Fruit fly (Drosophila melanogaster): Measurements from ENCODE around the gene CG5895.

Gene CG5895

DNA sequence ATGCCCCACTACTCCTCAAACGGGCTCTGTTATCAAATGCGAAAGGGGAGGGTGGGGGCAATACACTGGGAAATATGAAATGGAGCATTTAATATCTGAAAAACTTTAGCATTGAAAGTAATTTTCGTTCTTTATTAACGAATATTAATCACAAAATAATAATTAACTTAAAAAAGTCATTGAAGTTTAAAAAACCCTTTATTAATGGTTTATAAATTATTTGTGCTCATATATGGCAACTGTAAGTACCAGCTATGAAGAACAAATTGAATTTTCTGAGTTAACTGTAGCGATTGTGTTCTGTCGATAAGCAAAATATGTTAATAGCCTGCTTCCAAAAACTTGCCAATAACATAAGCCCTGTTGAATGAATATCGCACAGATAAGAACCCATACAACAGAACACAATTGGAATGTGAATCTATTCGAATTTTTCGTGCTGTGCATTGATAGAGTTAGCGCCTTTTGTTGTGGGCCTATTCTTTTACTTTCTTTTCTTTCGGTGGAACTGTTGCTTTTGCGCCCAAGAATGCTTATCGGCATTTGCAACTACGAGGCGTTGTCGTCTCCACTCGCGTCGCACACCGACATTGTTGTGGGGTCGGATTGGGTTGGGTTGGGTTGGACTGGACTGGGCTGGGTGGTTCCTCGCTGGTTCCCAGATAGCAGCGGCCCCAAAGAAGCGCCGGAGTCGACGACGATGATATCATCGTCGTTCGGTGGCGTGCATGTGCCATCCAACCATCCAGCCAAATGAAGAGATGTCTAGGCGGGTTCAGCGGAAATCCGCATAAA lies 25.7 kb downstream of the CG5895 start (continued):
- TF ChIP-seq jigr1 (GFP tag; IDR thresholded peaks at IDR 0.05) = no peak
- TF ChIP-seq CG14710 (tag; optimal IDR thresholded peaks at IDR 0.05) = peak; percentile 71
- no peak for TF ChIP-seq gfzf (GFP tag; optimal IDR thresholded peaks at IDR 0.05)
- TF ChIP-seq maf-S (GFP tag; optimal IDR thresholded peaks at IDR 0.05) = no peak
- no peak for TF ChIP-seq zen (tag; optimal IDR thresholded peaks at IDR 0.05)
- TF ChIP-seq CG4730 (GFP tag; IDR thresholded peaks at IDR 0.05) = no peak
- TF ChIP-seq CG2199 (GFP tag; IDR thresholded peaks at IDR 0.05) = no peak
- TF ChIP-seq CG10267 (tag; optimal IDR thresholded peaks at IDR 0.05) = peak; percentile 43
- peak; percentile 81 for TF ChIP-seq grau (tag; optimal IDR thresholded peaks at IDR 0.05)
- no peak for TF ChIP-seq zen2 (GFP tag; IDR thresholded peaks at IDR 0.05; ENCODE audit: partially characterized antibody)
- TF ChIP-seq amos (GFP tag; IDR thresholded peaks at IDR 0.05; ENCODE audit: partially characterized antibody) = no peak
- TF ChIP-seq CG31224 (GFP tag; IDR thresholded peaks at IDR 0.05) = no peak
- no peak for TF ChIP-seq NC2α (GFP tag; optimal IDR thresholded peaks at IDR 0.05)
- TF ChIP-seq Dp (GFP tag; optimal IDR thresholded peaks at IDR 0.05) = no peak
- no peak for TF ChIP-seq CrebB (tag; optimal IDR thresholded peaks at IDR 0.05)
- no peak for TF ChIP-seq CG12071 (GFP tag; optimal IDR thresholded peaks at IDR 0.05)
- no peak for TF ChIP-seq Tbp (GFP tag; optimal IDR thresholded peaks at IDR 0.05)
- TF ChIP-seq Dip3 (GFP tag; optimal IDR thresholded peaks at IDR 0.05) = peak; percentile 19
- TF ChIP-seq Mes4 (GFP tag; optimal IDR thresholded peaks at IDR 0.05) = no peak
- no peak for TF ChIP-seq CG12236 (GFP tag; optimal IDR thresholded peaks at IDR 0.05)
- no peak for TF ChIP-seq CG3838 (GFP tag; optimal IDR thresholded peaks at IDR 0.05)
- TF ChIP-seq run (tag; optimal IDR thresholded peaks at IDR 0.05) = no peak
- no peak for TF ChIP-seq ewg (GFP tag; optimal IDR thresholded peaks at IDR 0.05)
- peak; percentile 39; the same call in 1 of the 2 replicates for TF ChIP-seq Rfx (GFP tag; IDR thresholded peaks at IDR 0.05)
- no peak for TF ChIP-seq Sin3A (optimal IDR thresholded peaks at IDR 0.05)
- no peak for TF ChIP-seq CG6813 (GFP tag; optimal IDR thresholded peaks at IDR 0.05)
- no peak for TF ChIP-seq nerfin-2 (GFP tag; IDR thresholded peaks at IDR 0.05; ENCODE audit: partially characterized antibody)
- no peak for TF ChIP-seq gro (GFP tag; optimal IDR thresholded peaks at IDR 0.05)
- no peak for TF ChIP-seq grn (GFP tag; optimal IDR thresholded peaks at IDR 0.05)
- no peak for TF ChIP-seq CG13296 (GFP tag; optimal IDR thresholded peaks at IDR 0.05)
- no peak for TF ChIP-seq schlank (tag; optimal IDR thresholded peaks at IDR 0.05)
- TF ChIP-seq Camta (GFP tag; optimal IDR thresholded peaks at IDR 0.05) = no peak
- TF ChIP-seq btn (GFP tag; optimal IDR thresholded peaks at IDR 0.05) = no peak
- no peak for TF ChIP-seq twi (tag; optimal IDR thresholded peaks at IDR 0.05)
- no peak for TF ChIP-seq bbx (GFP tag; IDR thresholded peaks at IDR 0.05; ENCODE audit: partially characterized antibody)
- no peak; the same call in 2 of the 3 replicates for TF ChIP-seq tgo (GFP tag; IDR thresholded peaks at IDR 0.05)
- peak; percentile 50 for TF ChIP-seq lab (GFP tag; optimal IDR thresholded peaks at IDR 0.05)
- peak; percentile 27 for TF ChIP-seq bab2 (GFP tag; optimal IDR thresholded peaks at IDR 0.05)
- TF ChIP-seq crc (GFP tag; optimal IDR thresholded peaks at IDR 0.05) = no peak
- TF ChIP-seq ac (GFP tag; optimal IDR thresholded peaks at IDR 0.05) = no peak
- no peak for TF ChIP-seq sug (tag; optimal IDR thresholded peaks at IDR 0.05)
- TF ChIP-seq CG3281 (GFP tag; optimal IDR thresholded peaks at IDR 0.05) = peak; percentile 66
- no peak for TF ChIP-seq tup (GFP tag; optimal IDR thresholded peaks at IDR 0.05)
- TF ChIP-seq CG7963 (GFP tag; IDR thresholded peaks at IDR 0.05; ENCODE audit: partially characterized antibody) = no peak
- peak; percentile 44 for TF ChIP-seq Hsf (GFP tag; optimal IDR thresholded peaks at IDR 0.05)
- TF ChIP-seq seq (GFP tag; IDR thresholded peaks at IDR 0.05) = no peak; the same call in 1 of the 2 replicates
- no peak for TF ChIP-seq z (GFP tag; IDR thresholded peaks at IDR 0.05)
- no peak for TF ChIP-seq CG10147 (GFP tag; optimal IDR thresholded peaks at IDR 0.05)
- no peak for TF ChIP-seq klu (GFP tag; IDR thresholded peaks at IDR 0.05)
- no peak for TF ChIP-seq gem (tag; optimal IDR thresholded peaks at IDR 0.05)
